6 worm cellular contexts compared by ENCODE assay signal in genomic region chrII:10594758-10595157, ce11.
TF ChIP-seq lines count a peak whose summit lies in the region.

Gene C14A4.6, minus strand, starts transcription at chrII:10594776.

TF ChIP-seq in whole organism, L1 larva, 84 proteins besides CTCF, POLR2A, EP300 and RAD21 (continues in another document):
- TF ChIP-seq rnt-1 (tag; optimal IDR thresholded peaks at IDR 0.05; lab: Kevin White, UChicago) (no peak), ceh-90 (tag; optimal IDR thresholded peaks at IDR 0.05; lab: Kevin White, UChicago) (no peak), snpc-4 (tag; optimal IDR thresholded peaks at IDR 0.05; lab: Kevin White, UChicago) (no peak), zag-1 (tag; optimal IDR thresholded peaks at IDR 0.05; lab: Kevin White, UChicago) (no peak), dsc-1 (tag; optimal IDR thresholded peaks at IDR 0.05; lab: Kevin White, UChicago) (no peak), pqm-1 (tag; optimal IDR thresholded peaks at IDR 0.05; lab: Kevin White, UChicago) (peak; percentile 34), aha-1 (tag; optimal IDR thresholded peaks at IDR 0.05; lab: Kevin White, UChicago) (no peak), efl-1 (optimal IDR thresholded peaks at IDR 0.05; lab: Kevin White, UChicago) (no peak), efl-1 (GFP tag; optimal IDR thresholded peaks at IDR 0.05 in 1 of 2; lab: Kevin White, UChicago) (no peak), lin-35 (GFP tag; optimal IDR thresholded peaks at IDR 0.05; lab: Kevin White, UChicago) (peak in 1 of 2 experiments; percentile 46), Y116A8C.19 (tag; optimal IDR thresholded peaks at IDR 0.05; lab: Kevin White, UChicago; ENCODE audit: borderline replicate concordance) (no peak), hlh-4 (tag; optimal IDR thresholded peaks at IDR 0.05; lab: Kevin White, UChicago) (no peak), lin-15B (tag; optimal IDR thresholded peaks at IDR 0.05; lab: Kevin White, UChicago) (no peak), sox-4 (tag; optimal IDR thresholded peaks at IDR 0.05; lab: Kevin White, UChicago) (no peak), C04F5.9 (tag; optimal IDR thresholded peaks at IDR 0.05; lab: Kevin White, UChicago) (no peak), nhr-28 (tag; optimal IDR thresholded peaks at IDR 0.05; lab: Kevin White, UChicago) (no peak)

TF ChIP-seq in whole organism, L2 larva, 48 proteins besides CTCF, POLR2A, EP300 and RAD21:
- TF ChIP-seq fos-1 (tag; optimal IDR thresholded peaks at IDR 0.05; lab: Kevin White, UChicago) (peak; percentile 74), crh-2 (tag; optimal IDR thresholded peaks at IDR 0.05; lab: Kevin White, UChicago) (peak; percentile 54), sem-4 (tag; optimal IDR thresholded peaks at IDR 0.05; lab: Kevin White, UChicago) (no peak)

TF ChIP-seq in whole organism, L3 larva, 47 proteins besides CTCF, POLR2A, EP300 and RAD21:
- peak; percentile 70 for TF ChIP-seq pqm-1 (tag; optimal IDR thresholded peaks at IDR 0.05; lab: Kevin White, UChicago)
- TF ChIP-seq nhr-25 (tag; optimal IDR thresholded peaks at IDR 0.05; lab: Kevin White, UChicago): no peak
- TF ChIP-seq pha-4 (tag; optimal IDR thresholded peaks at IDR 0.05; lab: Kevin White, UChicago): peak; percentile 33
- TF ChIP-seq nhr-76 (tag; optimal IDR thresholded peaks at IDR 0.05; lab: Kevin White, UChicago): no peak
- TF ChIP-seq elt-2 (tag; optimal IDR thresholded peaks at IDR 0.05; lab: Kevin White, UChicago): peak; percentile 92
- no peak for TF ChIP-seq nfya-1 (tag; optimal IDR thresholded peaks at IDR 0.05; lab: Kevin White, UChicago; ENCODE audit: insufficient read depth)

TF ChIP-seq in whole organism, L4 larva, 104 proteins besides CTCF, POLR2A, EP300 and RAD21 (continues in another document):
- TF ChIP-seq lin-1 (GFP tag; IDR thresholded peaks at IDR 0.05; lab: Robert Waterston, UW): no peak; the same call in 1 of the 2 replicates
- peak; percentile 79 for TF ChIP-seq dve-1 (tag; optimal IDR thresholded peaks at IDR 0.05; lab: Kevin White, UChicago; ENCODE audit: insufficient read depth)
- TF ChIP-seq ceh-28 (tag; optimal IDR thresholded peaks at IDR 0.05; lab: Kevin White, UChicago): no peak
- no peak for TF ChIP-seq ceh-82 (tag; optimal IDR thresholded peaks at IDR 0.05; lab: Kevin White, UChicago)
- TF ChIP-seq pqm-1 (tag; optimal IDR thresholded peaks at IDR 0.05; lab: Kevin White, UChicago): peak; percentile 88
- no peak for TF ChIP-seq unc-130 (GFP tag; optimal IDR thresholded peaks at IDR 0.05; lab: Kevin White, UChicago)
- no peak for TF ChIP-seq attf-4 (tag; optimal IDR thresholded peaks at IDR 0.05; lab: Kevin White, UChicago)
- peak; percentile 43 for TF ChIP-seq hlh-11 (tag; optimal IDR thresholded peaks at IDR 0.05; lab: Kevin White, UChicago)
- TF ChIP-seq lin-39 (tag; optimal IDR thresholded peaks at IDR 0.05; lab: Kevin White, UChicago): no peak
- TF ChIP-seq daf-8 (GFP tag; IDR thresholded peaks at IDR 0.05; lab: Robert Waterston, UW): no peak
- TF ChIP-seq mes-2 (tag; optimal IDR thresholded peaks at IDR 0.05; lab: Kevin White, UChicago; ENCODE audit: poor library complexity, severe bottlenecking): peak; percentile 35
- no peak for TF ChIP-seq dpl-1 (GFP tag; optimal IDR thresholded peaks at IDR 0.05; lab: Kevin White, UChicago)
- TF ChIP-seq F44E2.7 (GFP tag; IDR thresholded peaks at IDR 0.05; lab: Robert Waterston, UW): no peak
- no peak for TF ChIP-seq Y48G9A.11 (GFP tag; IDR thresholded peaks at IDR 0.05; lab: Robert Waterston, UW)
- TF ChIP-seq dmd-6 (GFP tag; IDR thresholded peaks at IDR 0.05; lab: Robert Waterston, UW): peak; percentile 47; the same call in 1 of the 2 replicates
- TF ChIP-seq zip-11 (GFP tag; IDR thresholded peaks at IDR 0.05; lab: Robert Waterston, UW): no peak
- no peak for TF ChIP-seq nhr-77 (tag; optimal IDR thresholded peaks at IDR 0.05; lab: Kevin White, UChicago)
- no peak for TF ChIP-seq hmg-1.1 (GFP tag; IDR thresholded peaks at IDR 0.05; lab: Robert Waterston, UW)
- TF ChIP-seq nhr-28 (tag; optimal IDR thresholded peaks at IDR 0.05; lab: Kevin White, UChicago): peak; percentile 81
- no peak for TF ChIP-seq mxl-3 (GFP tag; optimal IDR thresholded peaks at IDR 0.05; lab: Kevin White, UChicago)
- TF ChIP-seq arid-1 (GFP tag; conservative IDR thresholded peaks at IDR 0.05; lab: Robert Waterston, UW): no peak
- no peak for TF ChIP-seq mdl-1 (tag; optimal IDR thresholded peaks at IDR 0.05; lab: Kevin White, UChicago)

TF ChIP-seq in whole organism, late embryonic, 69 proteins besides CTCF, POLR2A, EP300 and RAD21:
- TF ChIP-seq dmd-4 (tag; optimal IDR thresholded peaks at IDR 0.05; lab: Kevin White, UChicago; ENCODE audit: borderline replicate concordance): no peak
- no peak for TF ChIP-seq pqm-1 (tag; optimal IDR thresholded peaks at IDR 0.05; lab: Kevin White, UChicago)
- no peak for TF ChIP-seq odd-2 (tag; optimal IDR thresholded peaks at IDR 0.05; lab: Kevin White, UChicago)
- TF ChIP-seq elt-2 (tag; optimal IDR thresholded peaks at IDR 0.05; lab: Kevin White, UChicago): peak; percentile 94
- no peak for TF ChIP-seq pros-1 (tag; optimal IDR thresholded peaks at IDR 0.05; lab: Kevin White, UChicago)

TF ChIP-seq in whole organism, young adult, 124 proteins besides CTCF, POLR2A, EP300 and RAD21:
- TF ChIP-seq dox-1 (GFP tag; IDR thresholded peaks at IDR 0.05; lab: Robert Waterston, UW) (0 out of 2 replicates have a peak, but pooled peaks have one; percentile 28), F49E8.2 (tag; optimal IDR thresholded peaks at IDR 0.05; lab: Kevin White, UChicago; ENCODE audit: insufficient read depth) (no peak), nhr-80 (tag; optimal IDR thresholded peaks at IDR 0.05; lab: Kevin White, UChicago) (peak; percentile 72)
TF ChIP-seq in whole organism, young adult: peak in this region for 2.
